Fruit fly (Drosophila melanogaster) whole organism, embryonic: Measurements from ENCODE around the gene CAH4.

Experiments
- Blimp-1 ChIP-seq: fragments of 200-800 bp; sonication (Bioruptor generic); optimal IDR thresholded peaks from 3 replicates; lab custom pipeline; 2018; ENCODE audit warnings: missing biosample characterization, missing genetic modification characterization, mild to moderate bottlenecking, moderate library complexity, missing genetic modification reagents
- CG10147 ChIP-seq: fragments of 200-800 bp; sonication (Bioruptor generic); optimal IDR thresholded peaks from 2 replicates; lab custom pipeline; 2019; ENCODE audit warnings: missing biosample characterization, mild to moderate bottlenecking, missing genetic modification characterization, moderate library complexity
- CG10979 ChIP-seq: fragments of 200-800 bp; sonication (Bioruptor generic); optimal IDR thresholded peaks from 2 replicates; lab custom pipeline; 2018; ENCODE audit warnings: missing biosample characterization, mild to moderate bottlenecking, missing genetic modification characterization, moderate library complexity
- CG11456 ChIP-seq: fragments of 200-800 bp; sonication (Bioruptor generic); IDR thresholded peaks from 3 replicates; pipeline ENCODE4 v1.3.6; 2022; ENCODE audit warnings: missing biosample characterization, missing genetic modification characterization
- CG11504 ChIP-seq: fragments of 200-800 bp; sonication (Bioruptor generic); optimal IDR thresholded peaks from 3 replicates; lab custom pipeline; 2019; ENCODE audit warnings: missing biosample characterization, mild to moderate bottlenecking, missing genetic modification characterization, moderate library complexity
- CG13624 ChIP-seq: fragments of 200-800 bp; sonication (Bioruptor generic); optimal IDR thresholded peaks from 2 replicates; lab custom pipeline; 2016; ENCODE audit warnings: missing biosample characterization, missing genetic modification characterization
- CG1529 ChIP-seq: fragments of 200-800 bp; sonication (Bioruptor generic); optimal IDR thresholded peaks from 3 replicates; lab custom pipeline; 2018; ENCODE audit warnings: missing biosample characterization, missing genetic modification characterization
- CG17802 ChIP-seq: fragments of 200-800 bp; sonication (Bioruptor generic); optimal IDR thresholded peaks from 2 replicates; lab custom pipeline; 2018; ENCODE audit warnings: missing biosample characterization, mild to moderate bottlenecking, missing genetic modification characterization, moderate library complexity
- CG18599 ChIP-seq: fragments of 200-800 bp; sonication (Bioruptor generic); optimal IDR thresholded peaks from 3 replicates; lab custom pipeline; 2017; ENCODE audit warnings: missing biosample characterization, missing genetic modification characterization, mild to moderate bottlenecking, moderate library complexity, missing genetic modification reagents
- CG18619 ChIP-seq: fragments of 200-800 bp; sonication (Bioruptor generic); optimal IDR thresholded peaks from 3 replicates; lab custom pipeline; 2017; ENCODE audit warnings: missing biosample characterization, mild to moderate bottlenecking, missing genetic modification characterization
- CG2199 ChIP-seq: fragments of 200-800 bp; sonication (Bioruptor generic); IDR thresholded peaks from 3 replicates; pipeline ENCODE4 v1.3.6; 2022; ENCODE audit warnings: missing biosample characterization, missing genetic modification characterization
- CG2712 ChIP-seq: fragments of 200-800 bp; optimal IDR thresholded peaks from 3 replicates; lab custom pipeline; 2019; ENCODE audit warnings: missing biosample characterization, mild to moderate bottlenecking, missing genetic modification characterization, moderate library complexity
- CG3163 ChIP-seq: fragments of 200-800 bp; sonication (Bioruptor generic); optimal IDR thresholded peaks from 3 replicates; lab custom pipeline; 2016; ENCODE audit warnings: missing biosample characterization, missing genetic modification characterization
- CG33557 ChIP-seq: fragments of 200-800 bp; sonication (Bioruptor generic); optimal IDR thresholded peaks from 2 replicates; lab custom pipeline; 2019; ENCODE audit warnings: missing biosample characterization, mild to moderate bottlenecking, missing genetic modification characterization, moderate library complexity
- CG34376 ChIP-seq: fragments of 200-800 bp; sonication (Bioruptor generic); optimal IDR thresholded peaks from 2 replicates; lab custom pipeline; 2018; ENCODE audit warnings: missing biosample characterization, mild to moderate bottlenecking, missing genetic modification characterization
- CG34422 ChIP-seq: fragments of 200-800 bp; sonication (Bioruptor generic); IDR thresholded peaks from 3 replicates; pipeline ENCODE4 v1.3.6; 2022; ENCODE audit warnings: missing biosample characterization, missing genetic modification characterization
- CG42726 ChIP-seq: fragments of 200-800 bp; sonication (Bioruptor generic); IDR thresholded peaks from 2 replicates; pipeline ENCODE4 v1.3.6; 2022; ENCODE audit warnings: missing biosample characterization, missing genetic modification characterization; ENCODE audit not compliant: partially characterized antibody
- CG6272 ChIP-seq: fragments of 200-800 bp; sonication (Bioruptor generic); IDR thresholded peaks from 2 replicates; pipeline ENCODE4 v1.3.6; 2022; ENCODE audit warnings: missing biosample characterization, missing genetic modification characterization
- Camta ChIP-seq: fragments of 200-800 bp; sonication (Bioruptor generic); optimal IDR thresholded peaks from 2 replicates; lab custom pipeline; 2016; ENCODE audit warnings: missing biosample characterization, missing genetic modification characterization
- D19A ChIP-seq: fragments of 200-800 bp; optimal IDR thresholded peaks from 3 replicates; lab custom pipeline; 2019; ENCODE audit warnings: missing biosample characterization, mild to moderate bottlenecking, missing genetic modification characterization, moderate library complexity
- Deaf1 ChIP-seq: fragments of 200-800 bp; optimal IDR thresholded peaks from 3 replicates; lab custom pipeline; 2019; ENCODE audit warnings: missing biosample characterization, mild to moderate bottlenecking, missing genetic modification characterization, moderate library complexity
- Doc3 ChIP-seq: fragments of 200-800 bp; sonication (Bioruptor generic); IDR thresholded peaks from 3 replicates; pipeline ENCODE4 v1.3.6; 2022; ENCODE audit warnings: missing biosample characterization, missing genetic modification characterization; ENCODE audit not compliant: partially characterized antibody
- Fer3 ChIP-seq: fragments of 200-800 bp; sonication (Bioruptor generic); optimal IDR thresholded peaks from 2 replicates; lab custom pipeline; 2018; ENCODE audit warnings: missing biosample characterization, mild to moderate bottlenecking, missing genetic modification characterization, moderate library complexity
- Hr51 ChIP-seq, 2 experiments: fragments of 200-800 bp; sonication (Bioruptor generic); optimal IDR thresholded peaks; 2 replicates in 1 of 2; 3 replicates in 1 of 2; lab custom pipeline; 2016 to 2018; ENCODE audit warnings: missing biosample characterization in 2 of 2, missing genetic modification characterization in 2 of 2, mild to moderate bottlenecking in 1 of 2, moderate library complexity in 1 of 2
- Jarid2 ChIP-seq: fragments of 200-800 bp; sonication (Bioruptor generic); optimal IDR thresholded peaks from 3 replicates; lab custom pipeline; 2017; ENCODE audit warnings: mild to moderate bottlenecking, missing biosample characterization, missing genetic modification reagents, missing genetic modification characterization
- MESR4 ChIP-seq: fragments of 200-800 bp; sonication (Bioruptor generic); optimal IDR thresholded peaks from 2 replicates; lab custom pipeline; 2018; ENCODE audit warnings: missing biosample characterization, mild to moderate bottlenecking, missing genetic modification characterization, moderate library complexity
- Mad ChIP-seq: fragments of 200-800 bp; sonication (Bioruptor generic); optimal IDR thresholded peaks from 2 replicates; lab custom pipeline; 2016; ENCODE audit warnings: missing biosample characterization, missing genetic modification characterization
- Nf-YA ChIP-seq: fragments of 200-800 bp; sonication (Bioruptor generic); IDR thresholded peaks from 2 replicates; pipeline ENCODE4 v1.3.6; 2022; ENCODE audit warnings: missing biosample characterization, missing genetic modification characterization
- NfI ChIP-seq: fragments of 200-800 bp; sonication (Bioruptor generic); optimal IDR thresholded peaks from 3 replicates; lab custom pipeline; 2018; ENCODE audit warnings: missing biosample characterization, mild to moderate bottlenecking, missing genetic modification characterization, moderate library complexity
- Taf1 ChIP-seq: fragments of 200-800 bp; sonication (Bioruptor generic); IDR thresholded peaks from 2 replicates; pipeline ENCODE4 v1.3.6; 2022; ENCODE audit warnings: missing biosample characterization, missing genetic modification characterization
- Xrp1 ChIP-seq: fragments of 200-800 bp; sonication (Bioruptor generic); IDR thresholded peaks from 2 replicates; pipeline ENCODE4 v1.3.6; 2022; ENCODE audit warnings: missing biosample characterization, missing genetic modification characterization
- YL-1 ChIP-seq: fragments of 200-800 bp; sonication (Bioruptor generic); optimal IDR thresholded peaks from 3 replicates; lab custom pipeline; 2017; ENCODE audit warnings: missing biosample characterization, mild to moderate bottlenecking, missing genetic modification characterization
- aop ChIP-seq: fragments of 200-800 bp; sonication (Bioruptor generic); IDR thresholded peaks from 2 replicates; pipeline ENCODE4 v1.3.6; 2022; ENCODE audit warnings: missing biosample characterization, missing genetic modification characterization
- az2 ChIP-seq: fragments of 200-800 bp; sonication (Bioruptor generic); optimal IDR thresholded peaks from 3 replicates; lab custom pipeline; 2016; ENCODE audit warnings: missing biosample characterization, missing genetic modification characterization
- chm ChIP-seq: fragments of 200-800 bp; sonication (Bioruptor generic); IDR thresholded peaks from 2 replicates; pipeline ENCODE4 v1.3.6; 2022; ENCODE audit warnings: missing biosample characterization, missing genetic modification characterization
- da ChIP-seq: fragments of 200-800 bp; sonication (Bioruptor generic); optimal IDR thresholded peaks from 2 replicates; lab custom pipeline; 2016; ENCODE audit warnings: missing biosample characterization, missing genetic modification characterization
- esg ChIP-seq: fragments of 200-800 bp; sonication (Bioruptor generic); conservative IDR thresholded peaks from 2 replicates; pipeline ENCODE4 v1.3.6; 2022; ENCODE audit warnings: missing biosample characterization, missing genetic modification characterization
- fd96Cb ChIP-seq: fragments of 200-800 bp; sonication (Bioruptor generic); optimal IDR thresholded peaks from 2 replicates; lab custom pipeline; 2018; ENCODE audit warnings: missing biosample characterization, mild to moderate bottlenecking, missing genetic modification characterization, moderate library complexity
- hbn ChIP-seq: fragments of 200-800 bp; sonication (Bioruptor generic); IDR thresholded peaks from 2 replicates; pipeline ENCODE4 v1.3.6; 2022; ENCODE audit warnings: missing biosample characterization, missing genetic modification characterization; ENCODE audit not compliant: partially characterized antibody
- lov ChIP-seq, 2 experiments: fragments of 200-800 bp in 1 of 2; fragments of >200 bp in 1 of 2; sonication (Bioruptor generic) in 1 of 2; IDR thresholded peaks in 1 of 2; optimal IDR thresholded peaks in 1 of 2; 2 replicates in 1 of 2; 3 replicates in 1 of 2; pipeline versions ENCODE4 v1.3.6 to Lab custom; 2017 to 2022; ENCODE audit warnings: missing biosample characterization in 1 of 2, missing genetic modification characterization in 1 of 2
- luna ChIP-seq: fragments of 200-800 bp; sonication (Bioruptor generic); optimal IDR thresholded peaks from 2 replicates; lab custom pipeline; 2016; ENCODE audit warnings: missing biosample characterization, missing genetic modification characterization
- p53 ChIP-seq: fragments of 200-800 bp; sonication (Bioruptor generic); optimal IDR thresholded peaks from 2 replicates; lab custom pipeline; 2016; ENCODE audit warnings: missing biosample characterization, missing genetic modification characterization
- phol ChIP-seq: fragments of 200-800 bp; sonication (Bioruptor generic); optimal IDR thresholded peaks from 3 replicates; lab custom pipeline; 2018; ENCODE audit warnings: missing biosample characterization, mild to moderate bottlenecking, missing genetic modification characterization, moderate library complexity
- ranshi ChIP-seq: fragments of 200-800 bp; sonication (Bioruptor generic); IDR thresholded peaks from 2 replicates; pipeline ENCODE4 v1.3.6; 2022; ENCODE audit warnings: missing biosample characterization, missing genetic modification characterization
- sd ChIP-seq: fragments of 200-800 bp; sonication (Bioruptor generic); optimal IDR thresholded peaks from 3 replicates; lab custom pipeline; 2018; ENCODE audit warnings: missing biosample characterization, mild to moderate bottlenecking, missing genetic modification characterization, moderate library complexity
- stc ChIP-seq: fragments of 200-800 bp; sonication (Bioruptor generic); IDR thresholded peaks from 2 replicates; pipeline ENCODE4 v1.3.6; 2022; ENCODE audit warnings: missing biosample characterization, missing genetic modification characterization
- vnd ChIP-seq: fragments of 200-800 bp; sonication (Bioruptor generic); IDR thresholded peaks from 3 replicates; pipeline ENCODE4 v1.3.6; 2022; ENCODE audit warnings: missing biosample characterization, missing genetic modification characterization; ENCODE audit not compliant: partially characterized antibody
- yki ChIP-seq: fragments of >200 bp; optimal IDR thresholded peaks from 3 replicates; lab custom pipeline; 2018

The CAH4 gene

DNA sequence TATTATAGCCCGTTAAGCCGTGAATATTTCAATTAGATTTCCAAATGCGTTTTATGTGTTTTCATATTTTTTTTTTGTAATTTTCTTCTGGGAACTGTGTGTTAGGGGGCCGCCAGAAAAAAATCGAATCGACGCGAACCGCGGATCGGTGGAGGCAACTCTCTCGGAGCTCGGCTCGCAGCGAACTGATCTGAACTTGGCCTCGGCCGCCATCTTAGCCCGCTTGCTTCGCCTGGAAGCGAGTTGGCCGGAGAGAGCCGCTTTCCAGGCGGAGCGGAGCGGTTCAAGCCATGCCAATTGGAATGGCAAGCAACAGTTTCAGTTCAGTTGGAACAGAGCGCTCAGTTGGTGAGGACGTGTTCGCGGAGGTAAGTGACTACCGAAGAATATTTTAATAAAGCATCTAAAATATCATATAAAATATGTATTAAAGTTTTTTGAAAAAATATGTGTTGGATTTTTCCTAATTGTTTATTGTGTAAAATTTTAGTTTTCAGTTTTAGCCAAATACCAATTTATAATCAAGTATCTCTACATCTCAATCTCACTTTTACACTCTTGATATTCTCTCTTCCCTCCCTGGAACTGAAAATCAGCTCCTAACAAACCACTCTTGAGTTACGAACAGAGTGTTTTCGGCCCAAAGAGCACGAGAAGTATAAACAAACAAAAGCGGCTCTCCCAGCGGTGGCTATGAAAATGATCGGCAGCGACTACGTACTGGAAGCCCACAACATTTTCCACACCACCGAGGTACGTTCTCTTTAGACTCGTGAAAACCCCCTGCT lies 37.3 kb upstream of the CAH4 start, which contains the start of the genes CG31121 and CG11069 (continued):
- no peak for TF ChIP-seq CG18599 (GFP tag; lab: Kevin White, UChicago)
- TF ChIP-seq Nf-YA (GFP tag; lab: Robert Waterston, UW), result no peak
- TF ChIP-seq sd (tag; lab: Kevin White, UChicago), result no peak
- TF ChIP-seq D19A (tag; lab: Kevin White, UChicago), result no peak
- no peak for TF ChIP-seq CG1529 (GFP tag; lab: Kevin White, UChicago)
- TF ChIP-seq Xrp1, result 0 out of 2 replicates have a peak, but pooled peaks have one; percentile 5
- TF ChIP-seq Taf1 (GFP tag; lab: Robert Waterston, UW), result no peak
- 0 out of 3 replicates have a peak, but pooled peaks have one; percentile 9 for TF ChIP-seq CG34422
- TF ChIP-seq da (GFP tag; lab: Kevin White, UChicago), result no peak
- peak; percentile 61 for TF ChIP-seq phol (tag; lab: Kevin White, UChicago)
- TF ChIP-seq CG2199 (GFP tag; lab: Robert Waterston, UW), result no peak
- TF ChIP-seq p53 (GFP tag; lab: Kevin White, UChicago), result no peak
- TF ChIP-seq CG6272 (GFP tag; lab: Robert Waterston, UW), result no peak
- no peak for TF ChIP-seq MESR4 (GFP tag; lab: Kevin White, UChicago)
- no peak for TF ChIP-seq YL-1 (GFP tag; lab: Kevin White, UChicago)
- TF ChIP-seq vnd (GFP tag; lab: Robert Waterston, UW), result no peak
- TF ChIP-seq Jarid2 (GFP tag; lab: Kevin White, UChicago), result peak; percentile 80
- TF ChIP-seq CG42726, result peak; percentile 45; the same call in 1 of the 2 replicates
- no peak for TF ChIP-seq CG11456 (GFP tag; lab: Robert Waterston, UW)
- no peak for TF ChIP-seq CG33557 (GFP tag; lab: Kevin White, UChicago)
- no peak for TF ChIP-seq CG34376 (GFP tag; lab: Kevin White, UChicago)
- TF ChIP-seq esg (GFP tag; lab: Robert Waterston, UW), result no peak
- no peak for TF ChIP-seq az2
- TF ChIP-seq stc, result no peak
- TF ChIP-seq yki (lab: Kevin White, UChicago), result no peak
- no peak for TF ChIP-seq NfI (GFP tag; lab: Kevin White, UChicago)
- TF ChIP-seq ranshi (GFP tag; lab: Robert Waterston, UW), result no peak; the same call in 1 of the 2 replicates
- 0 out of 2 replicates have a peak, but pooled peaks have one; percentile 17 for TF ChIP-seq aop (GFP tag; lab: Robert Waterston, UW)
- TF ChIP-seq CG11504 (tag; lab: Kevin White, UChicago), result no peak
- TF ChIP-seq CG3163 (GFP tag; lab: Kevin White, UChicago), result peak; percentile 84
- TF ChIP-seq Hr51 (GFP tag; optimal IDR thresholded peaks at IDR 0.05; lab: Kevin White, UChicago), result no peak
- no peak for TF ChIP-seq Deaf1 (tag; lab: Kevin White, UChicago)
- no peak for TF ChIP-seq CG18619 (GFP tag; lab: Kevin White, UChicago)
- TF ChIP-seq hbn, result no peak
- no peak for TF ChIP-seq CG17802 (tag; lab: Kevin White, UChicago)
- TF ChIP-seq Fer3 (tag; lab: Kevin White, UChicago), result no peak
- TF ChIP-seq CG10147, result no peak
- no peak for TF ChIP-seq CG10979 (tag; lab: Kevin White, UChicago)
- TF ChIP-seq lov (optimal IDR thresholded peaks at IDR 0.05; lab: Kevin White, UChicago), result no peak
- TF ChIP-seq lov (GFP tag; IDR thresholded peaks at IDR 0.05; lab: Robert Waterston, UW), result no peak
- peak; percentile 50; the same call in 1 of the 2 replicates for TF ChIP-seq chm (GFP tag; lab: Robert Waterston, UW)
- no peak for TF ChIP-seq Doc3
- no peak for TF ChIP-seq Mad (GFP tag; lab: Kevin White, UChicago)
- no peak for TF ChIP-seq Blimp-1 (GFP tag; lab: Kevin White, UChicago)
- no peak for TF ChIP-seq Camta (GFP tag; lab: Kevin White, UChicago)
- TF ChIP-seq luna (GFP tag; lab: Kevin White, UChicago), result no peak
- TF ChIP-seq CG13624, result no peak
- TF ChIP-seq CG2712, result no peak
- TF ChIP-seq fd96Cb (tag; lab: Kevin White, UChicago), result no peak
